Worm (Caenorhabditis elegans) whole organism, L2 larva: ENCODE measurements around the gene F54D5.2.

ENCODE experiments used
- C34F6.9 ChIP-seq: fragments of 150-350 bp; optimal IDR thresholded peaks from 2 replicates; lab custom pipeline; 2014; ENCODE audit warnings: missing biosample characterization, missing genetic modification characterization
- F13H6.1 ChIP-seq: sonication (generic microtip); optimal IDR thresholded peaks from 2 replicates; lab custom pipeline; 2016; ENCODE audit warnings: missing genetic modification characterization, missing compliant biosample characterization
- ZK546.5 ChIP-seq: sonication (generic microtip); optimal IDR thresholded peaks from 2 replicates; lab custom pipeline; 2017; ENCODE audit warnings: missing biosample characterization, missing genetic modification characterization
- aly-2 ChIP-seq: fragments of 150-350 bp; optimal IDR thresholded peaks from 2 replicates; lab custom pipeline; 2014; ENCODE audit warnings: missing biosample characterization, missing genetic modification characterization
- ama-1 ChIP-seq: fragments of 150-350 bp; optimal IDR thresholded peaks from 2 replicates; lab custom pipeline; 2018; ENCODE audit warnings: inconsistent platforms
- blmp-1 ChIP-seq: sonication (generic microtip); optimal IDR thresholded peaks from 2 replicates; lab custom pipeline; 2017; ENCODE audit warnings: missing genetic modification characterization, mild to moderate bottlenecking, missing compliant biosample characterization, antibody characterized with exemption, moderate library complexity; ENCODE audit not compliant: insufficient read depth
- ceh-82 ChIP-seq: fragments of 150-350 bp; optimal IDR thresholded peaks from 2 replicates; lab custom pipeline; 2014; ENCODE audit warnings: missing biosample characterization, missing genetic modification characterization
- crh-2 ChIP-seq: sonication (generic microtip); optimal IDR thresholded peaks from 2 replicates; lab custom pipeline; 2017; ENCODE audit warnings: missing biosample characterization, missing genetic modification characterization
- dmd-4 ChIP-seq: sonication (generic microtip); optimal IDR thresholded peaks from 2 replicates; lab custom pipeline; 2017; ENCODE audit warnings: missing biosample characterization, missing genetic modification characterization
- egl-27 ChIP-seq: sonication (generic microtip); optimal IDR thresholded peaks from 3 replicates; lab custom pipeline; 2017; ENCODE audit warnings: missing biosample characterization, missing genetic modification reagents, missing genetic modification characterization
- elt-1 ChIP-seq: fragments of 150-350 bp; optimal IDR thresholded peaks from 2 replicates; lab custom pipeline; 2014; ENCODE audit warnings: missing biosample characterization, missing genetic modification characterization
- elt-3 ChIP-seq: sonication (generic microtip); optimal IDR thresholded peaks from 2 replicates; lab custom pipeline; 2017; ENCODE audit warnings: missing biosample characterization, missing genetic modification characterization
- gmeb-1 ChIP-seq: fragments of 150-350 bp; optimal IDR thresholded peaks from 2 replicates; lab custom pipeline; 2014; ENCODE audit warnings: missing biosample characterization, missing genetic modification characterization
- lin-11 ChIP-seq: fragments of 150-350 bp; sonication (generic microtip); optimal IDR thresholded peaks from 2 replicates; lab custom pipeline; 2014; ENCODE audit warnings: missing biosample characterization, missing genetic modification characterization, inconsistent platforms, mixed read lengths
- lsy-2 ChIP-seq, 2 experiments: fragments of 150-350 bp in 1 of 2; sonication (generic microtip) in 1 of 2; optimal IDR thresholded peaks; 2 replicates each; lab custom pipeline; 2014 to 2017; ENCODE audit warnings: missing biosample characterization in 2 of 2, missing genetic modification characterization in 2 of 2
- mab-5 ChIP-seq: fragments of 150-350 bp; optimal IDR thresholded peaks from 2 replicates; lab custom pipeline; 2014; ENCODE audit warnings: missing biosample characterization, missing genetic modification characterization
- mbf-1 ChIP-seq: sonication (generic microtip); optimal IDR thresholded peaks from 2 replicates; lab custom pipeline; 2017; ENCODE audit warnings: missing biosample characterization, missing genetic modification characterization
- mdl-1 ChIP-seq, 2 experiments: fragments of 150-350 bp in 1 of 2; sonication (generic microtip) in 1 of 2; optimal IDR thresholded peaks; 2 replicates each; lab custom pipeline; 2017; ENCODE audit warnings: missing biosample characterization in 2 of 2, missing genetic modification characterization in 2 of 2
- nhr-10 ChIP-seq: sonication (generic microtip); optimal IDR thresholded peaks from 2 replicates; lab custom pipeline; 2017; ENCODE audit warnings: missing biosample characterization, missing genetic modification characterization
- nhr-129 ChIP-seq: fragments of 150-350 bp; optimal IDR thresholded peaks from 2 replicates; lab custom pipeline; 2014; ENCODE audit warnings: missing biosample characterization, missing genetic modification characterization
- nhr-21 ChIP-seq: fragments of 150-350 bp; optimal IDR thresholded peaks from 2 replicates; lab custom pipeline; 2014; ENCODE audit warnings: missing biosample characterization, missing genetic modification characterization
- nhr-23 ChIP-seq: fragments of 150-350 bp; optimal IDR thresholded peaks from 2 replicates; lab custom pipeline; 2014; ENCODE audit warnings: missing biosample characterization, missing genetic modification reagents, missing genetic modification characterization
- nhr-25 ChIP-seq: fragments of 150-350 bp; sonication (generic microtip); optimal IDR thresholded peaks from 3 replicates; lab custom pipeline; 2014; ENCODE audit warnings: missing biosample characterization, missing genetic modification characterization
- nhr-6 ChIP-seq: fragments of 150-350 bp; optimal IDR thresholded peaks from 2 replicates; lab custom pipeline; 2014; ENCODE audit warnings: missing biosample characterization, missing genetic modification characterization
- nhr-77 ChIP-seq: fragments of 150-350 bp; optimal IDR thresholded peaks from 2 replicates; lab custom pipeline; 2014; ENCODE audit warnings: missing biosample characterization, missing genetic modification characterization
- skn-1 ChIP-seq: sonication (generic microtip); optimal IDR thresholded peaks from 2 replicates; lab custom pipeline; 2017; ENCODE audit warnings: missing biosample characterization, missing genetic modification characterization
- sma-3 ChIP-seq: sonication (generic microtip); optimal IDR thresholded peaks from 2 replicates; lab custom pipeline; 2016; ENCODE audit warnings: missing genetic modification reagents, missing genetic modification characterization, missing compliant biosample characterization
- sma-9 ChIP-seq, 2 experiments: fragments of 150-350 bp in 1 of 2; sonication (generic microtip) in 1 of 2; optimal IDR thresholded peaks; 2 replicates each; lab custom pipeline; 2014 to 2016; ENCODE audit warnings: missing genetic modification characterization in 2 of 2, mild to moderate bottlenecking in 1 of 2, missing biosample characterization in 1 of 2, missing compliant biosample characterization in 1 of 2, missing genetic modification reagents in 1 of 2, moderate library complexity in 1 of 2
- snpc-4 ChIP-seq: fragments of 150-350 bp; optimal IDR thresholded peaks from 2 replicates; lab custom pipeline; 2014; ENCODE audit warnings: missing biosample characterization, missing genetic modification characterization
- unc-39 ChIP-seq: fragments of 150-350 bp; optimal IDR thresholded peaks from 2 replicates; lab custom pipeline; 2014; ENCODE audit warnings: missing biosample characterization, missing genetic modification characterization
- unc-55 ChIP-seq: fragments of 150-350 bp; sonication (generic microtip); optimal IDR thresholded peaks from 3 replicates; lab custom pipeline; 2014; ENCODE audit warnings: missing biosample characterization, missing genetic modification reagents, missing genetic modification characterization
- unc-62 ChIP-seq: fragments of 150-350 bp; optimal IDR thresholded peaks from 2 replicates; lab custom pipeline; 2014; ENCODE audit warnings: missing biosample characterization, missing genetic modification reagents, missing genetic modification characterization
- zag-1 ChIP-seq: fragments of 150-350 bp; optimal IDR thresholded peaks from 2 replicates; lab custom pipeline; 2014; ENCODE audit warnings: missing biosample characterization, missing genetic modification characterization
- ztf-11 ChIP-seq: sonication (generic microtip); optimal IDR thresholded peaks from 2 replicates; lab custom pipeline; 2017; ENCODE audit warnings: missing biosample characterization, missing genetic modification characterization
- ztf-4 ChIP-seq: fragments of 150-350 bp; optimal IDR thresholded peaks from 2 replicates; lab custom pipeline; 2014; ENCODE audit warnings: missing biosample characterization, missing genetic modification characterization

The F54D5.2 gene

DNA sequence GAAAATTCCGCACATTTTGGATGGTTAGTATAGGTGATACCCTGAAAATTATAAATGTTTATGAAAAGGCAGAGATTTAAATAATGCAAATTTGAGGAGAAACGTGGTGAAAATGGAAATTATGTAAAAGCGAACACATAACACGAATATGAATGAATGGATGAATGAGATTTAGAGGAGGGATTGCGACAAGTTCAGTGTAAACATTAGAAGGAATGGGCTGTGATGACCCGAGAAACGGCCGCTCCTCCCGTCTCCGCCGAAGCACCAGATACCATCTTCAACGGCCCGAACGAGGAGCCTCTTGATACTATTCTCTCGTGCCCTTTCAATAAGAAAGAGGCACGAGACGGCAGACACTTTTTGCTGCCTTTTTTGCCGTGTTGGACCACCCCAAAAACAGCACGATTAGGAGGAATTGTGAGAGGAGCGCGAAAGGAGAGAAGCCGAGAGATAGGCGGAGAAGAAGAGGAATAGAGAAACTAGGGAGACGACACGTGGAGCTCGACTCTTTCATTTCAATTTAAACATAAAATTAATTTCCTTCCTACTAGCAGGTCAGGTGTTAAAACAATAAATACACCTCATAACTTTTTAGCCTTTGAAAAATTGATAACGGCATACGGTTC is 22.5 kb downstream of the F54D5.2 start, which contains the start of gene gfat-1:
Gene gfat-1 (minus strand): TSS at position 51 of the 629 bp plus-strand sequence.
- peak; percentile 45 for TF ChIP-seq C34F6.9
- no peak for TF ChIP-seq sma-9 (GFP tag; optimal IDR thresholded peaks at IDR 0.05; lab: Kevin White, UChicago)
- no peak for TF ChIP-seq sma-9 (tag; optimal IDR thresholded peaks at IDR 0.05; lab: Kevin White, UChicago)
- TF ChIP-seq skn-1 (tag; lab: Kevin White, UChicago) = no peak
- TF ChIP-seq nhr-6 (tag; lab: Kevin White, UChicago) = no peak
- TF ChIP-seq unc-62 (GFP tag; lab: Kevin White, UChicago) = no peak
- no peak for TF ChIP-seq nhr-10 (tag; lab: Kevin White, UChicago)
- TF ChIP-seq dmd-4 (tag; lab: Kevin White, UChicago) = no peak
- peak; percentile 81 to 88 for TF ChIP-seq mdl-1 (tag; optimal IDR thresholded peaks at IDR 0.05; lab: Kevin White, UChicago)
- TF ChIP-seq nhr-23 = no peak
- no peak for TF ChIP-seq ZK546.5 (tag; lab: Kevin White, UChicago)
- TF ChIP-seq unc-55 = peak; percentile 30
- no peak for TF ChIP-seq ztf-11 (tag; lab: Kevin White, UChicago)
- TF ChIP-seq mbf-1 (tag; lab: Kevin White, UChicago) = no peak
- no peak for TF ChIP-seq nhr-77 (tag; lab: Kevin White, UChicago)
- TF ChIP-seq nhr-129 (tag; lab: Kevin White, UChicago) = peak; percentile 16
- no peak for TF ChIP-seq blmp-1

DNA sequence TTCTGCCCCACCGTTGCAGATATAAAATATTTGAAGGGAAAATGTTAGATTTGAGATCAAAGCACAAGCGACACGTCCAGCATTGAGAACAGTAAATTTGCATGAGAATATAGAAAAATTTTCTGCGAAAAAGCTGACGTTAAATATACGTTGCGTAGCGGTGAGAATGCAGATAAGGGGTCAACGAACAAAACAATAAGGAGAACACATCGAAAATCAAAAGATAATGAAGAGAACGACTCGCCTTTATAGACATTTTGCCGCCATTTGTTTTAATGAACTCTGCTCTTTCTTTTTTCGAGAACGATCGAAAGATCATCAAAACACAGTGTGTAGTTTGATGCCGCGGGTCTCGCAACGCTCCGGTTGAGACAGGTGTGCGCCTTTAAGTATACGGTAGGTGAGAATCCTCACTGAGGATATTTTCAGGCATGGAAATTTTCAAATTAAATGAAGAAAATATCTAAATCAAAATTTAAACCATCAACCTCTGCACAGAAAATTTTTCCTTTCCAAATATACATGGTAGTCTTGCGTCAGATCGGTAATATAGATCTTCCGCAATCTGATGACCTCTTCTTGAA is 23.3 kb downstream of the F54D5.2 start:
- TF ChIP-seq ama-1 (lab: Kevin White, UChicago) (no peak), elt-3 (no peak), ztf-4 (tag; lab: Kevin White, UChicago) (no peak), elt-1 (tag; lab: Kevin White, UChicago) (no peak), nhr-6 (tag; lab: Kevin White, UChicago) (no peak), sma-9 (GFP tag; optimal IDR thresholded peaks at IDR 0.05; lab: Kevin White, UChicago) (peak; percentile 77), sma-9 (tag; optimal IDR thresholded peaks at IDR 0.05; lab: Kevin White, UChicago) (no peak), lsy-2 (tag; optimal IDR thresholded peaks at IDR 0.05; lab: Kevin White, UChicago) (peak in 1 of 2 experiments; percentile 8), sma-3 (GFP tag; lab: Kevin White, UChicago) (peak; percentile 59), snpc-4 (tag; lab: Kevin White, UChicago) (no peak)

DNA sequence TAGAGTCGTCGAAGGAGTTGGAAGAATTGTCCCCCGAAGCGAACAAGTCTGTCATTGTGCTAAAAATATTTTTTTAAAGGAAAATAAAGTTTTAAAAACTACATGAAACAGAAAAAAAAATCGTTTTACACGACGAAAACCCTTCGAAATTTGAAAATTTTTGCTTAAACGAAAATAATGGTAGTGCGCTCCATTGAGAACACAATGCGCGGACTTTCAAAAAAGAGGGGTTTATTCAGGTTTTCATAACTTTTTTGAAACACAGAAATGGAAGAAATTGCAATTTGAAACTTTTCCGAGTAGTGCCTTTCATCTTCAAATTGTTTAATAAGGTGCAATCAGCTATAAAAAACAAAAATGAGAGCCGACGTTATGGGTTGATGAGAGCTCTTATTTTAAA is 26.8 kb downstream of the F54D5.2 start, which contains the start of gene npp-5:
Gene npp-5 (minus strand): TSS at position 59 of the 400 bp plus-strand sequence.
- TF ChIP-seq nhr-77 (tag; lab: Kevin White, UChicago) (no peak), crh-2 (peak; percentile 25), skn-1 (tag; lab: Kevin White, UChicago) (no peak), nhr-25 (no peak), unc-55 (peak; percentile 75), C34F6.9 (peak; percentile 50), ZK546.5 (tag; lab: Kevin White, UChicago) (no peak), gmeb-1 (tag; lab: Kevin White, UChicago) (peak; percentile 93), lsy-2 (tag; optimal IDR thresholded peaks at IDR 0.05; lab: Kevin White, UChicago) (peak in 1 of 2 experiments; percentile 52), mbf-1 (tag; lab: Kevin White, UChicago) (no peak)

DNA sequence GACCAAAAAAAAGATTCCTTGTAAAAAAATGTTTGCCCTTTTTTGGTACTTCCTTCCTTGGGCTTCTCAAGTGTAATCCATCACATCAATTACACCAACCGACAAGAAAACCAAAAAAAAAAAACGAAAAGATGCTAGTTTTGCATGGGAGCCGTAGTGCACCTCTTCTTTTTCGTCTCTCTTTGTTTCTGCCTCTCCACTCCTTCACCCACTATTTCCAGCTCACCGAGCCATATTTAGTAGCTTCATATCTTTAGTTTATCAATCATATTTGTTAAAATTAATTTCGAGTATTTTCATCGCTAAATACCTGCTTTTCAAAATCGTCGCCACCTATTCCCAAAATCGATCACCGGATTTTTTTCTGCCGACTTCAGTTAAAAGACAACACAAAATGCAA is 27.7 kb downstream of the F54D5.2 start, which contains the start of gene F07A11.4:
Gene F07A11.4 (plus strand): TSS at position 301 of the 400 bp plus-strand sequence.
- peak; percentile 12 for TF ChIP-seq unc-55
- TF ChIP-seq nhr-21 (tag; lab: Kevin White, UChicago) = no peak

DNA sequence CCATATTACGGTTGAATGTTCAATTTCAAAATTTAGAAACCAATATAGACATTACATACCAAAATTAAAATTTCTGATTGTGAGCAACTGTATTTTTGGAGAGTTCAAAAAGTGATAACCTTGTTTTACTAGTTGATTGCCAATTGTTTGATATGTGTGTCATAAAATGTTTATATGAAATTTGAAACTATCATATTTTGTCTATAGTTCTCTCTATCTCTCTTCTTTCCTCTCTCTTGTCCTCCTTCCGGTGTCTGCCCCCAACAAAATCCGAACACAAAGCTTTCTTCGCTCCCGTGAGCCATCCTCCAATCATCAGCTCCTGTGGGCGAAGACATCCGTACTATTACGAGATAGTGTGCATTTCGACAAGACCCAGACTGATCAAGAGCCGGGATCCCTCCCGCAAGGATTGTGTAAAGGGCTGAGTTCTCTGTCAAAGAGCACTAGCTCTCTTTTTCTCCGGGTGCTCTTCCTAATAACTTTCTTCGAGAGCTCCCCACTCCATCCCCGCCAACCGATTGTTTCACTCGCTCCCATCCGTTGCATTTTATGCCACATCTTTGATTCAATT is 29.5 kb downstream of the F54D5.2 start:
- TF ChIP-seq egl-27 (tag; lab: Kevin White, UChicago) (no peak), C34F6.9 (peak; percentile 23), sma-9 (GFP tag; optimal IDR thresholded peaks at IDR 0.05; lab: Kevin White, UChicago) (peak; percentile 10), sma-9 (tag; optimal IDR thresholded peaks at IDR 0.05; lab: Kevin White, UChicago) (no peak), F13H6.1 (tag; lab: Kevin White, UChicago) (peak; percentile 58), mab-5 (tag; lab: Kevin White, UChicago) (no peak), ceh-82 (tag; lab: Kevin White, UChicago) (no peak), aly-2 (tag; lab: Kevin White, UChicago) (no peak), nhr-129 (tag; lab: Kevin White, UChicago) (peak; percentile 40), zag-1 (tag; lab: Kevin White, UChicago) (no peak), lin-11 (tag; lab: Kevin White, UChicago) (no peak), unc-39 (tag; lab: Kevin White, UChicago) (no peak)
